Worm (Caenorhabditis elegans): Measurements from ENCODE around the gene EGAP2.1.

The EGAP2.1 gene

DNA sequence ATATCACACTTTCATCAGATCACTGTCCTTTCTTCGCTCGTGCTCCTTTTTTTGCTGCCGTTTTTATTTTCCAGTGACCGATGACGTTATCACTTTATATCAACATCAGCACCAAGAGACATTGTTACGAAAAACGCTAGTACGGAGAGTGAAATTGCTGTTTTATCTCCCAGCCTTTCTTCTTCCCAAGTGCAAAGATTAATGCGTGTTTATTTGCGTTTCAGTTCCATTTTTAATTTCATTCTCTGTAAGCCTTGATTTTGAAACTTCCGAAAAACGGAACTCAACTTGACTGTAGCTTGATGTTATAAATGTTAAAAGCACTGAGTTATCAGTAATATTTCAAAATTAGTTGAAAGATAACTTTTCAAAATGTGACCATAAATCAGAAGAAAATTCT, 44.3 kb upstream of the EGAP2.1 start:
- TF ChIP-seq bed-2 (GFP tag; IDR thresholded peaks at IDR 0.05) (no peak), nhr-80 (tag; optimal IDR thresholded peaks at IDR 0.05) (peak; percentile 40)

DNA sequence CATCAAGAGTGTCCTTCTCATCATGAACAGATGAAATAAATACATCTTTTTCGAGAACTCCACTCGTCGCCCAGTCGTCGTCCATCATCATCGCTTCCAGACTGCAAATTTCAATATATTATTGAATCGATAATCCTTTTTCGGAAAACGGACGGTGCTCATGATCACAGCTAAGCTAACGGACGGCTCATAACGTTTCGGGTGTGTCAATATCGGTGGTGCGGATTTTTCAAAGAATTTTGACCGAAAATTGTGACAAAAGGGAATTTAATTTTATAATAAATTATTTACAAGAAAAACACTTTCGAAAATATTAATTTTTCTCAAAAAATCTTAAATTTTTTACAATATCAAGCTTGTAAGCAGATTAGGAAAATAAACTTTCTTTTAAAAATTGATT, 43.7 kb upstream of the EGAP2.1 start, which contains the start of gene crh-2:
Gene crh-2, minus strand, starts transcription at position 101 of the 400 bp plus-strand sequence.
- TF ChIP-seq gei-17 (GFP tag; optimal IDR thresholded peaks at IDR 0.05) (no peak), F37B4.10 (GFP tag; IDR thresholded peaks at IDR 0.05) (no peak), nhr-179 (tag; optimal IDR thresholded peaks at IDR 0.05) (no peak), let-607 (tag; optimal IDR thresholded peaks at IDR 0.05) (no peak), F55B11.4 (tag; optimal IDR thresholded peaks at IDR 0.05; ENCODE audit: borderline replicate concordance, insufficient read depth) (no peak), akir-1 (GFP tag; optimal IDR thresholded peaks at IDR 0.05) (no peak), rec-8 (tag; optimal IDR thresholded peaks at IDR 0.05) (no peak), fkh-3 (tag; optimal IDR thresholded peaks at IDR 0.05) (no peak), nfya-2 (GFP tag; IDR thresholded peaks at IDR 0.05) (no peak), hmg-1.2 (GFP tag; IDR thresholded peaks at IDR 0.05) (no peak), T26A5.8 (tag; optimal IDR thresholded peaks at IDR 0.05) (no peak), hlh-26 (GFP tag; conservative IDR thresholded peaks at IDR 0.05) (no peak), chd-7 (tag; optimal IDR thresholded peaks at IDR 0.05) (no peak), Y79H2A.3 (GFP tag; conservative IDR thresholded peaks at IDR 0.05) (no peak), lin-54 (GFP tag; optimal IDR thresholded peaks at IDR 0.05) (no peak), snpc-4 (GFP tag; optimal IDR thresholded peaks at IDR 0.05) (no peak), snpc-4 (tag; optimal IDR thresholded peaks at IDR 0.05) (no peak), mel-28 (tag; optimal IDR thresholded peaks at IDR 0.05; ENCODE audit: borderline replicate concordance) (no peak)

DNA sequence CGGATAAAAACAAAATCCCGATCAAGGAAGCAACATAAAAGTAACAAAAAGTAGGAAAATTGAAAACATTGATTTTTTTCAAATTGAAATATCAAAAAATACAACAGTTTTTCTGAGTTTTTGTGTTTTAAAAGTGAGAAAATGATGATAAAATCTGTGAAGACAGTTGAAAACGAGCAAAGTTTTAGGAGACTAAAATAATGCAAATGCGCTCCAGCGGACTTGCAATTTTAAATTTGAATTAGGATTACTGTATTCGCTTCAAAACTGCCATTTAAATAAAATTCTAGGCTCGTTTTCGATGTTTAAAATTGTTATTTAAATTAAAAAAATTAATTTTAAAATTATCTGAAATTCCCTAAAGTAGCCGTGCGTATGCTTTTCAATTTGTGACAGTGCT, 43.3 kb upstream of the EGAP2.1 start:
- TF ChIP-seq nhr-27 (tag; optimal IDR thresholded peaks at IDR 0.05) = no peak
- TF ChIP-seq mcd-1 (GFP tag; IDR thresholded peaks at IDR 0.05) = peak; percentile 57; the same call in 1 of the 2 replicates
- TF ChIP-seq lsl-1 (GFP tag; optimal IDR thresholded peaks at IDR 0.05) = peak; percentile 80
- TF ChIP-seq F22D6.2 (tag; optimal IDR thresholded peaks at IDR 0.05) = no peak
- peak; percentile 20 for TF ChIP-seq efl-1 (GFP tag; optimal IDR thresholded peaks at IDR 0.05)
- peak; percentile 27; the same call in 1 of the 2 replicates for TF ChIP-seq D2030.7 (GFP tag; IDR thresholded peaks at IDR 0.05)
- no peak for TF ChIP-seq snpc-3.4 (tag; optimal IDR thresholded peaks at IDR 0.05)

DNA sequence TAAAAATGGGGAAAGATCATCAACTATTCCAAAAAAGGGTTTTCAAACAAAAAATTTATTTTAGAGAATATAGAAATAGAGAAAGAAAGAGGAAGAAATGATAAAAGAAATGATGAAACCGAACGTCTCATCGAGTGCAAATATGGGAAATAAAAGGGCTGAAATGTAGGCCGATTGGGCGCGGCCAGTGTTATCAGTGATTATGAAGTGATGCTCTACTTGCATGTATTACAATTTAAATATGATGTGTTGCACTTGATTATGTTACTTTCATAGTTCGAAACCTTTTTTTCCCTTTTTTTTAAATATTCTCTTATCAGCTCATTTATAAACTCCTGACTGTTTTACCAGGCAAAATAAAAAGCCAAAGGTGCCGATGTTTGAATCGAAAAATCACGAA, 39.4 kb upstream of the EGAP2.1 start:
- TF ChIP-seq ztf-6 (GFP tag; IDR thresholded peaks at IDR 0.05) = no peak
- TF ChIP-seq ccch-3 (GFP tag; optimal IDR thresholded peaks at IDR 0.05) = no peak
- peak; percentile 85 for TF ChIP-seq nhr-80 (tag; optimal IDR thresholded peaks at IDR 0.05)

DNA sequence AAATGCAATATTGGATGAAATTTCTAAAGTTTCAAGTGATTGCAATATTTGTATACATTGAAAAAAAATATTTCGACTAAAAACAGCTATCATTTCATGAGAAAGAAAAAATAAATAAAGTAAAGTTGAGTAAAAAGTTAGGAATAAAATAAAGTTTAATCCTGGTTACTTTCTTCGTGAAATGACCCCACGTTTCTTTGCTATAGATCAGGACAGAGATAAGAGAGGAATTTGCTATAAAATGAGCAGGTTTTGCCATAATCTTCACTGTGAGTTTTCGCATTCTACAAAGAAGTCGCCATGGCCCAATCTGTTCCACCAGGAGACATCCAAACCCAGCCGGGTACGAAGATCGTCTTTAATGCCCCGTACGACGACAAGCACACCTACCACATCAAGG, 37.1 kb upstream of the EGAP2.1 start, which contains the start of gene msp-49:
Gene msp-49, plus strand, starts transcription at position 301 of the 400 bp plus-strand sequence.
- TF ChIP-seq egl-18 (GFP tag; IDR thresholded peaks at IDR 0.05) (no peak), ets-4 (GFP tag; optimal IDR thresholded peaks at IDR 0.05) (no peak), let-607 (tag; optimal IDR thresholded peaks at IDR 0.05) (no peak), F37B4.10 (GFP tag; IDR thresholded peaks at IDR 0.05) (no peak), nhr-90 (tag; optimal IDR thresholded peaks at IDR 0.05) (no peak), chd-7 (tag; optimal IDR thresholded peaks at IDR 0.05) (no peak), F57C9.4 (tag; optimal IDR thresholded peaks at IDR 0.05) (no peak), pha-4 (tag; optimal IDR thresholded peaks at IDR 0.05) (no peak), F33H1.4 (GFP tag; IDR thresholded peaks at IDR 0.05) (no peak), F10E7.11 (tag; optimal IDR thresholded peaks at IDR 0.05) (no peak), zfh-2 (GFP tag; conservative IDR thresholded peaks at IDR 0.05) (no peak), attf-3 (GFP tag; conservative IDR thresholded peaks at IDR 0.05) (no peak), him-1 (tag; optimal IDR thresholded peaks at IDR 0.05) (no peak), sdz-38 (tag; optimal IDR thresholded peaks at IDR 0.05) (no peak), repo-1 (tag; optimal IDR thresholded peaks at IDR 0.05) (no peak), ccch-3 (GFP tag; optimal IDR thresholded peaks at IDR 0.05) (no peak), Y53F4B.3 (GFP tag; IDR thresholded peaks at IDR 0.05) (no peak)
